Comparison of ENCODE assay signal across 2 fruit fly cellular contexts in the genomic region with DNA sequence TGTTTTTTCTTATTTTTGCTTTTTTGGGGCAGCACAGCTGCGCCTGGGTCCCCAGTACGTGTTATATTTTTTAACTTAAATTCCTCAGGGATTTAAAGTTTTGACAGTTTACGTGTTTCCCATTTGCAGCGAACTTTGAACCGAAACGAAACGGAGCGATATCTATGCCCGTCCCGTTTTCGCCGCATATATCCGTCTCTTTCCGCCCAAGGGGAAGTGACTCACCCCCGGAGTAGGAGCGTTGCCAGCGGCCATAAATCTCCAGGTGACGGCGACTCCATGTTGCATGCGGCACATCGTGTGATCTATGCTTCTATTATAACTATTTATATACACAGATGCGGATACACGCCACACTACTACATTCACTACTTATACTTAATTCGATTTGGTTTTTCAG.
A peak's percentile ranks its signal among the peaks of the same experiment; 100 is the strongest.
TF ChIP-seq lines count a peak whose summit lies in the region.

No protein-coding gene starts in this region.

- TF ChIP-seq CTCF in whole organism, embryonic (GFP tag; optimal IDR thresholded peaks at IDR 0.05; lab: Kevin White, UChicago): no peak

TF ChIP-seq in whole organism, embryonic, 481 proteins besides CTCF, POLR2A, EP300 and RAD21 (continues in another document):
- peak in 1 of 2 experiments; percentile 75 for TF ChIP-seq Hr78 (GFP tag; optimal IDR thresholded peaks at IDR 0.05; lab: Kevin White, UChicago)
- TF ChIP-seq CG9932 (GFP tag; IDR thresholded peaks at IDR 0.05; lab: Robert Waterston, UW): no peak
- peak; percentile 40 for TF ChIP-seq cg (GFP tag; optimal IDR thresholded peaks at IDR 0.05; lab: Kevin White, UChicago)
- no peak for TF ChIP-seq Hsf (GFP tag; optimal IDR thresholded peaks at IDR 0.05; lab: Kevin White, UChicago)
- no peak for TF ChIP-seq Oli (tag; optimal IDR thresholded peaks at IDR 0.05; lab: Kevin White, UChicago)
- TF ChIP-seq fru (optimal IDR thresholded peaks at IDR 0.05; lab: Kevin White, UChicago): no peak
- no peak for TF ChIP-seq CG6175 (GFP tag; IDR thresholded peaks at IDR 0.05; lab: Robert Waterston, UW)
- TF ChIP-seq Nf-YB (GFP tag; optimal IDR thresholded peaks at IDR 0.05; lab: Kevin White, UChicago): peak; percentile 77
- TF ChIP-seq D19B (GFP tag; optimal IDR thresholded peaks at IDR 0.05; lab: Kevin White, UChicago): no peak
- TF ChIP-seq Mes4 (GFP tag; optimal IDR thresholded peaks at IDR 0.05; lab: Kevin White, UChicago): no peak
- TF ChIP-seq CG7745 (tag; optimal IDR thresholded peaks at IDR 0.05; lab: Kevin White, UChicago): no peak
- TF ChIP-seq wor (GFP tag; IDR thresholded peaks at IDR 0.05; lab: Robert Waterston, UW): no peak
- TF ChIP-seq Dbx (GFP tag; IDR thresholded peaks at IDR 0.05; lab: Robert Waterston, UW): no peak
- no peak for TF ChIP-seq ewg (GFP tag; optimal IDR thresholded peaks at IDR 0.05; lab: Kevin White, UChicago)
- TF ChIP-seq CG6654 (GFP tag; optimal IDR thresholded peaks at IDR 0.05; lab: Kevin White, UChicago): no peak
- no peak for TF ChIP-seq tx (GFP tag; optimal IDR thresholded peaks at IDR 0.05; lab: Kevin White, UChicago)
- no peak for TF ChIP-seq zen2 (GFP tag; IDR thresholded peaks at IDR 0.05; lab: Robert Waterston, UW; ENCODE audit: partially characterized antibody)
- peak; percentile 71 for TF ChIP-seq Nf-YC (tag; optimal IDR thresholded peaks at IDR 0.05; lab: Kevin White, UChicago)
- TF ChIP-seq Kr (GFP tag; optimal IDR thresholded peaks at IDR 0.05; lab: Kevin White, UChicago): no peak
- no peak for TF ChIP-seq CG13894 (tag; optimal IDR thresholded peaks at IDR 0.05; lab: Kevin White, UChicago)
- TF ChIP-seq Hmr (GFP tag; optimal IDR thresholded peaks at IDR 0.05; lab: Kevin White, UChicago): no peak
- TF ChIP-seq CG43689 (GFP tag; IDR thresholded peaks at IDR 0.05; lab: Robert Waterston, UW): no peak
- TF ChIP-seq pros (GFP tag; optimal IDR thresholded peaks at IDR 0.05; lab: Kevin White, UChicago): no peak
- no peak for TF ChIP-seq CG7987 (GFP tag; optimal IDR thresholded peaks at IDR 0.05; lab: Kevin White, UChicago)
- TF ChIP-seq mam (GFP tag; optimal IDR thresholded peaks at IDR 0.05; lab: Kevin White, UChicago): no peak
- TF ChIP-seq Dref (GFP tag; IDR thresholded peaks at IDR 0.05; lab: Robert Waterston, UW): no peak
- TF ChIP-seq gem (tag; optimal IDR thresholded peaks at IDR 0.05; lab: Kevin White, UChicago): no peak
- TF ChIP-seq CG12659 (GFP tag; optimal IDR thresholded peaks at IDR 0.05; lab: Kevin White, UChicago): no peak
- TF ChIP-seq phol (tag; optimal IDR thresholded peaks at IDR 0.05; lab: Kevin White, UChicago): peak; percentile 33
- TF ChIP-seq CG10321 (GFP tag; IDR thresholded peaks at IDR 0.05; lab: Robert Waterston, UW): peak; percentile 88
- no peak for TF ChIP-seq TFAM (GFP tag; optimal IDR thresholded peaks at IDR 0.05; lab: Kevin White, UChicago)
- TF ChIP-seq pan (optimal IDR thresholded peaks at IDR 0.05; lab: Kevin White, UChicago): no peak
- TF ChIP-seq pan (GFP tag; optimal IDR thresholded peaks at IDR 0.05 in 1 of 2, IDR thresholded peaks at IDR 0.05 in 1 of 2): no peak
- TF ChIP-seq dmrt11E (tag; optimal IDR thresholded peaks at IDR 0.05; lab: Kevin White, UChicago): no peak
- peak; percentile 72 for TF ChIP-seq cad (GFP tag; optimal IDR thresholded peaks at IDR 0.05; lab: Kevin White, UChicago)
- TF ChIP-seq dm (GFP tag; optimal IDR thresholded peaks at IDR 0.05; lab: Kevin White, UChicago): no peak
- TF ChIP-seq Ets65A (GFP tag; lab: Kevin White, UChicago): no peak
- no peak for TF ChIP-seq CG14965 (GFP tag; optimal IDR thresholded peaks at IDR 0.05; lab: Kevin White, UChicago; ENCODE audit: borderline replicate concordance)
- no peak for TF ChIP-seq CG31388 (GFP tag; optimal IDR thresholded peaks at IDR 0.05; lab: Kevin White, UChicago)
- TF ChIP-seq CG14014 (GFP tag; IDR thresholded peaks at IDR 0.05; lab: Robert Waterston, UW): no peak
- no peak for TF ChIP-seq Elba2 (GFP tag; optimal IDR thresholded peaks at IDR 0.05; lab: Kevin White, UChicago)
- no peak for TF ChIP-seq CG18764 (GFP tag; optimal IDR thresholded peaks at IDR 0.05; lab: Kevin White, UChicago)
- TF ChIP-seq kni (GFP tag; optimal IDR thresholded peaks at IDR 0.05; lab: Kevin White, UChicago): no peak
- no peak for TF ChIP-seq CG4328 (GFP tag; optimal IDR thresholded peaks at IDR 0.05; lab: Kevin White, UChicago)
- TF ChIP-seq sd (tag; optimal IDR thresholded peaks at IDR 0.05; lab: Kevin White, UChicago): no peak
- peak; percentile 29 for TF ChIP-seq twi (tag; optimal IDR thresholded peaks at IDR 0.05; lab: Kevin White, UChicago)

TF ChIP-seq in whole organism, prepupa, 60 proteins besides CTCF, POLR2A, EP300 and RAD21:
- TF ChIP-seq Sox102F (GFP tag; optimal IDR thresholded peaks at IDR 0.05; lab: Kevin White, UChicago) (no peak), svp (GFP tag; lab: Kevin White, UChicago) (peak; percentile 39)
